Worm (Caenorhabditis elegans) whole organism, L4 larva: ENCODE results near the gene F58G6.7.

Experiments
- D1046.2 ChIP-seq: fragments of 200-800 bp; sonication (Bioruptor generic); IDR thresholded peaks from 2 replicates; pipeline ENCODE4 v1.3.6; 2022; ENCODE audit warnings: missing genetic modification characterization, missing compliant biosample characterization
- F26F4.8 ChIP-seq: fragments of 200-800 bp; sonication (Bioruptor generic); conservative IDR thresholded peaks from 2 replicates; pipeline ENCODE4 v1.3.6; 2022; ENCODE audit warnings: missing genetic modification characterization, missing compliant biosample characterization
- F44E2.7 ChIP-seq: fragments of 200-800 bp; sonication (Bioruptor generic); IDR thresholded peaks from 2 replicates; pipeline ENCODE4 v2.1.2; 2022; ENCODE audit warnings: missing genetic modification characterization, missing compliant biosample characterization
- R02D3.7 ChIP-seq: fragments of 150-350 bp; sonication (generic microtip); optimal IDR thresholded peaks from 3 replicates; lab custom pipeline; 2014; ENCODE audit warnings: missing biosample characterization, missing genetic modification characterization
- T20F7.1 ChIP-seq: fragments of 200-800 bp; sonication (Bioruptor generic); optimal IDR thresholded peaks from 2 replicates; lab custom pipeline; 2018; ENCODE audit warnings: mild to moderate bottlenecking, missing genetic modification characterization, missing compliant biosample characterization
- Y75B8A.6 ChIP-seq: fragments of 200-800 bp; sonication (Bioruptor generic); IDR thresholded peaks from 2 replicates; pipeline ENCODE4 v1.3.6; 2022; ENCODE audit warnings: missing genetic modification reagents, missing genetic modification characterization, missing compliant biosample characterization
- aly-2 ChIP-seq: sonication (generic microtip); optimal IDR thresholded peaks from 2 replicates; lab custom pipeline; 2018; ENCODE audit warnings: missing biosample characterization, missing genetic modification characterization
- attf-4 ChIP-seq: sonication (generic microtip); optimal IDR thresholded peaks from 3 replicates; lab custom pipeline; 2017; ENCODE audit warnings: missing biosample characterization, missing genetic modification characterization
- ceh-20 ChIP-seq: fragments of 200-800 bp; sonication (Bioruptor generic); IDR thresholded peaks from 2 replicates; pipeline ENCODE4 v1.3.6; 2022; ENCODE audit warnings: missing genetic modification reagents, missing genetic modification characterization, missing compliant biosample characterization
- ceh-28 ChIP-seq: fragments of 150-350 bp; optimal IDR thresholded peaks from 2 replicates; lab custom pipeline; 2014; ENCODE audit warnings: missing biosample characterization, missing genetic modification reagents, missing genetic modification characterization
- ceh-32 ChIP-seq: sonication (generic microtip); optimal IDR thresholded peaks from 2 replicates; lab custom pipeline; 2016; ENCODE audit warnings: mild to moderate bottlenecking, missing genetic modification characterization, missing compliant biosample characterization; ENCODE audit not compliant: poor library complexity
- ceh-62 ChIP-seq: sonication (generic microtip); optimal IDR thresholded peaks from 2 replicates; lab custom pipeline; 2017; ENCODE audit warnings: missing biosample characterization, missing genetic modification characterization
- ceh-82 ChIP-seq: sonication (generic microtip); optimal IDR thresholded peaks from 2 replicates; lab custom pipeline; 2017; ENCODE audit warnings: missing biosample characterization, missing genetic modification characterization
- ces-1 ChIP-seq: fragments of 150-350 bp; sonication (generic microtip); optimal IDR thresholded peaks from 4 replicates; lab custom pipeline; 2014; ENCODE audit warnings: missing biosample characterization, missing genetic modification reagents, missing genetic modification characterization
- ctbp-1 ChIP-seq: fragments of 200-800 bp; sonication (Bioruptor generic); IDR thresholded peaks from 2 replicates; pipeline ENCODE4 v1.3.6; 2022; ENCODE audit warnings: missing genetic modification reagents, missing genetic modification characterization, missing compliant biosample characterization
- daf-16 ChIP-seq, 3 experiments: sonication (generic microtip); optimal IDR thresholded peaks; 2 replicates each; lab custom pipeline; 2016 to 2017; ENCODE audit warnings: missing genetic modification characterization in 3 of 3, missing genetic modification reagents in 3 of 3, mild to moderate bottlenecking in 2 of 3, missing compliant biosample characterization in 2 of 3, missing biosample characterization in 1 of 3, moderate library complexity in 1 of 3
- daf-19 ChIP-seq: fragments of 200-800 bp; sonication (Bioruptor generic); conservative IDR thresholded peaks from 2 replicates; pipeline ENCODE4 v1.3.6; 2022; ENCODE audit warnings: missing genetic modification characterization, missing compliant biosample characterization
- daf-8 ChIP-seq: fragments of 200-800 bp; sonication (Bioruptor generic); IDR thresholded peaks from 2 replicates; pipeline ENCODE4 v1.3.6; 2022; ENCODE audit warnings: missing genetic modification characterization, missing compliant biosample characterization
- dmd-6 ChIP-seq: fragments of 200-800 bp; sonication (Bioruptor generic); IDR thresholded peaks from 2 replicates; pipeline ENCODE4 v1.3.6; 2022; ENCODE audit warnings: missing genetic modification reagents, missing genetic modification characterization, missing compliant biosample characterization
- dve-1 ChIP-seq: sonication (generic microtip); optimal IDR thresholded peaks from 2 replicates; lab custom pipeline; 2017; ENCODE audit warnings: antibody characterized with exemption, mild to moderate bottlenecking, missing genetic modification characterization, missing compliant biosample characterization; ENCODE audit not compliant: insufficient read depth
- fkh-10 ChIP-seq: fragments of 150-350 bp; optimal IDR thresholded peaks from 2 replicates; lab custom pipeline; 2014; ENCODE audit warnings: missing biosample characterization, missing genetic modification reagents, missing genetic modification characterization
- hlh-11 ChIP-seq: fragments of 200-800 bp; sonication (Bioruptor generic); optimal IDR thresholded peaks from 2 replicates; lab custom pipeline; 2018; ENCODE audit warnings: mild to moderate bottlenecking, missing genetic modification characterization, missing compliant biosample characterization
- hlh-30 ChIP-seq: sonication (generic microtip); optimal IDR thresholded peaks from 2 replicates; lab custom pipeline; 2017; ENCODE audit warnings: antibody characterized with exemption, mild to moderate bottlenecking, missing genetic modification characterization, missing compliant biosample characterization; ENCODE audit not compliant: insufficient read depth
- jun-1 ChIP-seq: fragments of 150-350 bp; optimal IDR thresholded peaks from 2 replicates; lab custom pipeline; 2014; ENCODE audit warnings: missing biosample characterization, missing genetic modification reagents, missing genetic modification characterization
- lin-1 ChIP-seq: fragments of 200-800 bp; sonication (Bioruptor generic); IDR thresholded peaks from 2 replicates; pipeline ENCODE4 v1.3.6; 2022; ENCODE audit warnings: missing genetic modification reagents, missing genetic modification characterization, missing compliant biosample characterization
- lin-39 ChIP-seq: fragments of 150-350 bp; optimal IDR thresholded peaks from 2 replicates; lab custom pipeline; 2014; ENCODE audit warnings: missing biosample characterization, missing genetic modification reagents, missing genetic modification characterization
- lsy-2 ChIP-seq, 2 experiments: fragments of 150-350 bp in 1 of 2; sonication (generic microtip) in 1 of 2; optimal IDR thresholded peaks; 2 replicates each; lab custom pipeline; 2014 to 2017; ENCODE audit warnings: missing biosample characterization in 2 of 2, missing genetic modification characterization in 2 of 2
- mdl-1 ChIP-seq, 2 experiments: fragments of 150-350 bp in 1 of 2; sonication (generic microtip) in 1 of 2; optimal IDR thresholded peaks; 2 replicates each; lab custom pipeline; 2014 to 2017; ENCODE audit warnings: missing biosample characterization in 2 of 2, missing genetic modification characterization in 2 of 2
- mes-2 ChIP-seq: sonication (generic microtip); optimal IDR thresholded peaks from 2 replicates; lab custom pipeline; 2016; ENCODE audit warnings: missing genotype, mild to moderate bottlenecking, missing genetic modification characterization, missing compliant biosample characterization; ENCODE audit not compliant: poor library complexity, severe bottlenecking
- mxl-3 ChIP-seq: fragments of 200-800 bp; sonication (Bioruptor generic); optimal IDR thresholded peaks from 2 replicates; lab custom pipeline; 2018; ENCODE audit warnings: mild to moderate bottlenecking, missing genetic modification characterization, missing compliant biosample characterization
- nhr-102 ChIP-seq: sonication (generic microtip); optimal IDR thresholded peaks from 2 replicates; lab custom pipeline; 2016; ENCODE audit warnings: mild to moderate bottlenecking, missing genetic modification characterization, moderate library complexity, missing compliant biosample characterization
- nhr-11 ChIP-seq: fragments of 150-350 bp; optimal IDR thresholded peaks from 2 replicates; lab custom pipeline; 2014; ENCODE audit warnings: missing biosample characterization, missing genetic modification characterization
- nhr-28 ChIP-seq: fragments of 150-350 bp; optimal IDR thresholded peaks from 2 replicates; lab custom pipeline; 2014; ENCODE audit warnings: missing biosample characterization, missing genetic modification characterization
- nhr-41 ChIP-seq: fragments of 200-800 bp; sonication (Bioruptor generic); IDR thresholded peaks from 2 replicates; pipeline ENCODE4 v1.3.6; 2022; ENCODE audit warnings: missing genetic modification reagents, missing genetic modification characterization, missing compliant biosample characterization
- nhr-42 ChIP-seq: fragments of 200-800 bp; sonication (Bioruptor generic); IDR thresholded peaks from 2 replicates; pipeline ENCODE4 v1.3.6; 2022; ENCODE audit warnings: missing genetic modification characterization, missing compliant biosample characterization
- nhr-48 ChIP-seq: sonication (generic microtip); optimal IDR thresholded peaks from 2 replicates; lab custom pipeline; 2016; ENCODE audit warnings: mild to moderate bottlenecking, missing genetic modification characterization, missing compliant biosample characterization
- pha-4 ChIP-seq, 2 experiments: fragments of 150-350 bp in 1 of 2; fragments of 200-800 bp in 1 of 2; sonication (Bioruptor generic) in 1 of 2; IDR thresholded peaks in 1 of 2; optimal IDR thresholded peaks in 1 of 2; 2 replicates each; pipeline versions ENCODE4 v1.3.6 to Lab custom; 2014 to 2022; ENCODE audit warnings: missing genetic modification characterization in 2 of 2, missing genetic modification reagents in 2 of 2, missing biosample characterization in 1 of 2, missing compliant biosample characterization in 1 of 2
- php-3 ChIP-seq: fragments of 200-800 bp; sonication (Bioruptor generic); IDR thresholded peaks from 2 replicates; pipeline ENCODE4 v1.3.6; 2022; ENCODE audit warnings: missing genetic modification reagents, missing genetic modification characterization, missing compliant biosample characterization
- pqm-1 ChIP-seq: sonication (generic microtip); optimal IDR thresholded peaks from 2 replicates; lab custom pipeline; 2017; ENCODE audit warnings: missing biosample characterization, missing genetic modification characterization
- rbr-2 ChIP-seq: sonication (generic microtip); optimal IDR thresholded peaks from 2 replicates; lab custom pipeline; 2016; ENCODE audit warnings: missing genotype, missing genetic modification characterization, missing compliant biosample characterization
- saeg-2 ChIP-seq: fragments of 200-800 bp; sonication (Bioruptor generic); IDR thresholded peaks from 2 replicates; pipeline ENCODE4 v1.3.6; 2022; ENCODE audit warnings: missing genetic modification reagents, missing genetic modification characterization, missing compliant biosample characterization
- snpc-1.2 ChIP-seq: fragments of 200-800 bp; sonication (Bioruptor generic); IDR thresholded peaks from 2 replicates; pipeline ENCODE4 v1.3.6; 2022; ENCODE audit warnings: missing genetic modification reagents, missing genetic modification characterization, missing compliant biosample characterization
- tra-1 ChIP-seq: fragments of 200-800 bp; sonication (Bioruptor generic); IDR thresholded peaks from 2 replicates; pipeline ENCODE4 v1.3.6; 2022; ENCODE audit warnings: missing genetic modification reagents, missing genetic modification characterization, missing compliant biosample characterization
- unc-39 ChIP-seq: sonication (generic microtip); optimal IDR thresholded peaks from 2 replicates; lab custom pipeline; 2017; ENCODE audit warnings: missing biosample characterization, missing genetic modification characterization
- unc-62 ChIP-seq, 3 experiments: fragments of 150-350 bp in 1 of 3; sonication (generic microtip); optimal IDR thresholded peaks in 2 of 3; peaks in 1 of 3; 1 replicate in 1 of 3; 2 replicates in 2 of 3; lab custom pipeline; 2014 to 2017; ENCODE audit warnings: missing biosample characterization in 3 of 3, missing genetic modification characterization in 3 of 3, missing genetic modification reagents in 3 of 3, missing genotype in 1 of 3
- vab-7 ChIP-seq: fragments of 200-800 bp; sonication (Bioruptor generic); IDR thresholded peaks from 2 replicates; pipeline ENCODE4 v1.3.6; 2022; ENCODE audit warnings: missing genetic modification reagents, missing genetic modification characterization, missing compliant biosample characterization
- zag-1 ChIP-seq: fragments of 150-350 bp; optimal IDR thresholded peaks from 2 replicates; lab custom pipeline; 2014; ENCODE audit warnings: missing biosample characterization, missing genetic modification characterization
- zfp-2 ChIP-seq: sonication (generic microtip); optimal IDR thresholded peaks from 2 replicates; lab custom pipeline; 2016; ENCODE audit warnings: mild to moderate bottlenecking, missing genetic modification characterization, missing compliant biosample characterization
- ztf-11 ChIP-seq: fragments of 150-350 bp; optimal IDR thresholded peaks from 2 replicates; lab custom pipeline; 2014; ENCODE audit warnings: missing biosample characterization, missing genetic modification characterization
- ztf-7 ChIP-seq: fragments of 150-350 bp; optimal IDR thresholded peaks from 2 replicates; lab custom pipeline; 2014; ENCODE audit warnings: missing biosample characterization, missing genetic modification characterization

The F58G6.7 gene

DNA sequence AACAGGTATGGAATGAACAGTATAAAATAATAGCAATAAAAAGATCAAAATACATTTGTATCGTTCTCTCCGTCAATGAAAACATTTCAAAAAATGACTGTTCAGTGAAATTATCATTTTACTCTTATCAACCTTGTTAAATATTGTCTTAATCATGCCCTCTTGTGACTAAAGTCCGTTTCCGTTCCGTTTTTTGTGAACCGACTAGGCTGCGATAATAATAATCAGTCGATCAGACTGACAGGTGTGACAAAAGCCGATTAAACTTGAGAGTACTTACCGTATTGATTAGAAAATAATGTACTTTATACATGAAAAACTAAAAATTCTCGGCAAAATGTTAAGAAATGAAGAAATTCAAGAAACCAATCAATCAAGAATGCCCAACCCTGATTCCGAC is 28.4 kb downstream of the F58G6.7 start, which contains the start of gene ins-7:
Gene ins-7, minus strand, starts transcription at position 332 of the 400 bp plus-strand sequence.
- TF ChIP-seq lsy-2 (tag; optimal IDR thresholded peaks at IDR 0.05; lab: Kevin White, UChicago): no peak
- TF ChIP-seq dve-1 (tag; lab: Kevin White, UChicago): peak; percentile 76
- TF ChIP-seq vab-7: no peak
- TF ChIP-seq php-3 (GFP tag; lab: Robert Waterston, UW): no peak
- peak; percentile 72 for TF ChIP-seq nhr-28 (tag; lab: Kevin White, UChicago)
- TF ChIP-seq ceh-32 (tag; lab: Kevin White, UChicago): no peak
- TF ChIP-seq tra-1 (GFP tag; lab: Robert Waterston, UW): peak; percentile 62; the same call in 1 of the 2 replicates
- TF ChIP-seq nhr-42 (GFP tag; lab: Robert Waterston, UW): no peak
- no peak for TF ChIP-seq mes-2 (tag; lab: Kevin White, UChicago)
- no peak for TF ChIP-seq lin-39 (tag; lab: Kevin White, UChicago)
- TF ChIP-seq nhr-41 (GFP tag; lab: Robert Waterston, UW): no peak
- TF ChIP-seq fkh-10 (GFP tag; lab: Kevin White, UChicago): no peak
- TF ChIP-seq mdl-1 (tag; optimal IDR thresholded peaks at IDR 0.05; lab: Kevin White, UChicago): no peak
- TF ChIP-seq F44E2.7 (GFP tag; lab: Robert Waterston, UW): no peak
- no peak for TF ChIP-seq unc-39 (tag; lab: Kevin White, UChicago)
- no peak for TF ChIP-seq mxl-3 (GFP tag; lab: Kevin White, UChicago)
- TF ChIP-seq ces-1 (GFP tag; lab: Kevin White, UChicago): no peak
- no peak for TF ChIP-seq jun-1
- TF ChIP-seq hlh-11 (tag; lab: Kevin White, UChicago): peak; percentile 65
- no peak for TF ChIP-seq unc-62 (GFP tag; optimal IDR thresholded peaks at IDR 0.05 in 1 of 2; lab: Kevin White, UChicago)
- TF ChIP-seq unc-62 (tag; optimal IDR thresholded peaks at IDR 0.05; lab: Kevin White, UChicago): no peak
- no peak for TF ChIP-seq saeg-2 (GFP tag; lab: Robert Waterston, UW)
- no peak for TF ChIP-seq R02D3.7
- no peak for TF ChIP-seq nhr-11
- TF ChIP-seq zfp-2 (tag; lab: Kevin White, UChicago): no peak
- TF ChIP-seq ceh-28 (tag; lab: Kevin White, UChicago): no peak
- no peak for TF ChIP-seq zag-1
- no peak for TF ChIP-seq rbr-2
- TF ChIP-seq aly-2: no peak
- TF ChIP-seq T20F7.1: peak; percentile 40
- TF ChIP-seq ceh-62 (tag; lab: Kevin White, UChicago): no peak
- peak; percentile 64 for TF ChIP-seq pqm-1 (tag; lab: Kevin White, UChicago)
- no peak for TF ChIP-seq ctbp-1 (GFP tag; lab: Robert Waterston, UW)
- no peak for TF ChIP-seq daf-19
- TF ChIP-seq ztf-11: no peak
- TF ChIP-seq nhr-102 (tag; lab: Kevin White, UChicago): no peak
- TF ChIP-seq pha-4 (GFP tag; IDR thresholded peaks at IDR 0.05; lab: Robert Waterston, UW): no peak
- TF ChIP-seq pha-4 (tag; optimal IDR thresholded peaks at IDR 0.05; lab: Kevin White, UChicago): no peak
- TF ChIP-seq ceh-82 (tag; lab: Kevin White, UChicago): no peak
- TF ChIP-seq Y75B8A.6 (GFP tag; lab: Robert Waterston, UW): no peak
- no peak for TF ChIP-seq snpc-1.2 (GFP tag; lab: Robert Waterston, UW)
- TF ChIP-seq attf-4 (tag; lab: Kevin White, UChicago): no peak
- peak; percentile 79; the same call in 1 of the 2 replicates for TF ChIP-seq lin-1 (GFP tag; lab: Robert Waterston, UW)
- no peak for TF ChIP-seq F26F4.8
- TF ChIP-seq dmd-6 (GFP tag; lab: Robert Waterston, UW): peak; percentile 93
- peak in 1 of 2 experiments; percentile 9 for TF ChIP-seq daf-16 (GFP tag; optimal IDR thresholded peaks at IDR 0.05; lab: Kevin White, UChicago)
- TF ChIP-seq daf-16 (tag; optimal IDR thresholded peaks at IDR 0.05; lab: Kevin White, UChicago): no peak
- no peak for TF ChIP-seq D1046.2
- TF ChIP-seq daf-8: no peak
- peak; percentile 30 for TF ChIP-seq nhr-48 (tag; lab: Kevin White, UChicago)
- no peak for TF ChIP-seq ztf-7 (tag; lab: Kevin White, UChicago)
- no peak for TF ChIP-seq hlh-30 (tag; lab: Kevin White, UChicago)
- TF ChIP-seq ceh-20 (GFP tag; lab: Robert Waterston, UW): no peak
